Fruit fly (Drosophila melanogaster) whole organism, prepupa: Measurements from ENCODE around the gene Coq7.

Source experiments
- CG10669 ChIP-seq: fragments of 200-800 bp; sonication (Bioruptor generic); optimal IDR thresholded peaks from 3 replicates; lab custom pipeline; 2018; ENCODE audit warnings: missing biosample characterization, mild to moderate bottlenecking, missing genetic modification characterization, moderate library complexity
- CG11294 ChIP-seq: fragments of 200-800 bp; sonication (Bioruptor generic); IDR thresholded peaks from 2 replicates; pipeline ENCODE4 v1.3.6; 2022; ENCODE audit warnings: missing biosample characterization, missing genetic modification characterization
- CG11902 ChIP-seq: fragments of 200-800 bp; sonication (Bioruptor generic); optimal IDR thresholded peaks from 3 replicates; lab custom pipeline; 2016; ENCODE audit warnings: missing biosample characterization, missing genetic modification characterization
- CG15336 ChIP-seq: fragments of 200-800 bp; sonication (Bioruptor generic); IDR thresholded peaks from 2 replicates; pipeline ENCODE4 v1.3.6; 2022; ENCODE audit warnings: missing biosample characterization, missing genetic modification characterization
- CG1621 ChIP-seq: fragments of 200-800 bp; sonication (Bioruptor generic); optimal IDR thresholded peaks from 3 replicates; lab custom pipeline; 2018; ENCODE audit warnings: missing biosample characterization, mild to moderate bottlenecking, missing genetic modification characterization
- CG16779 ChIP-seq: fragments of 200-800 bp; sonication (Bioruptor generic); optimal IDR thresholded peaks from 3 replicates; lab custom pipeline; 2017; ENCODE audit warnings: missing biosample characterization, mild to moderate bottlenecking, missing genetic modification characterization
- CG3032 ChIP-seq: fragments of 200-800 bp; optimal IDR thresholded peaks from 2 replicates; lab custom pipeline; 2019; ENCODE audit warnings: missing biosample characterization, mild to moderate bottlenecking, missing genetic modification characterization, moderate library complexity
- CG32006 ChIP-seq: fragments of 200-800 bp; sonication (Bioruptor generic); optimal IDR thresholded peaks from 3 replicates; lab custom pipeline; 2017; ENCODE audit warnings: missing biosample characterization, mild to moderate bottlenecking, missing genetic modification characterization
- CG34406 ChIP-seq: fragments of 200-800 bp; sonication (Bioruptor generic); optimal IDR thresholded peaks from 3 replicates; lab custom pipeline; 2016; ENCODE audit warnings: missing biosample characterization, missing genetic modification characterization
- CG3919 ChIP-seq: fragments of 200-800 bp; sonication (Bioruptor generic); optimal IDR thresholded peaks from 3 replicates; lab custom pipeline; 2016; ENCODE audit warnings: missing biosample characterization, missing genetic modification characterization
- CG4318 ChIP-seq: fragments of 200-800 bp; sonication (Bioruptor generic); optimal IDR thresholded peaks from 3 replicates; lab custom pipeline; 2017; ENCODE audit warnings: missing biosample characterization, mild to moderate bottlenecking, missing genetic modification characterization
- CG6163 ChIP-seq: fragments of 200-800 bp; sonication (Bioruptor generic); IDR thresholded peaks from 3 replicates; pipeline ENCODE4 v1.3.6; 2022; ENCODE audit warnings: missing biosample characterization, missing genetic modification characterization
- CG6276 ChIP-seq: fragments of 200-800 bp; sonication (Bioruptor generic); optimal IDR thresholded peaks from 2 replicates; lab custom pipeline; 2017; ENCODE audit warnings: missing biosample characterization, mild to moderate bottlenecking, missing genetic modification characterization
- CG6792 ChIP-seq: fragments of 200-800 bp; sonication (Bioruptor generic); optimal IDR thresholded peaks from 3 replicates; lab custom pipeline; 2016; ENCODE audit warnings: missing biosample characterization, missing genetic modification characterization
- CG6808 ChIP-seq: fragments of 200-800 bp; sonication (Bioruptor generic); optimal IDR thresholded peaks from 3 replicates; lab custom pipeline; 2017; ENCODE audit warnings: missing biosample characterization, missing genetic modification characterization, mild to moderate bottlenecking, moderate library complexity, missing genetic modification reagents
- CG6854 ChIP-seq: fragments of 200-800 bp; sonication (Bioruptor generic); optimal IDR thresholded peaks from 2 replicates; lab custom pipeline; 2017; ENCODE audit warnings: missing biosample characterization, mild to moderate bottlenecking, missing genetic modification characterization
- CG7368 ChIP-seq: fragments of 200-800 bp; sonication (Bioruptor generic); optimal IDR thresholded peaks from 3 replicates; lab custom pipeline; 2016; ENCODE audit warnings: missing biosample characterization, missing genetic modification characterization
- CG8119 ChIP-seq: fragments of 200-800 bp; sonication (Bioruptor generic); IDR thresholded peaks from 3 replicates; pipeline ENCODE4 v1.3.6; 2022; ENCODE audit warnings: missing biosample characterization, missing genetic modification characterization
- CG8632 ChIP-seq: fragments of 200-800 bp; sonication (Bioruptor generic); optimal IDR thresholded peaks from 3 replicates; lab custom pipeline; 2016; ENCODE audit warnings: missing biosample characterization, missing genetic modification characterization
- CG9139 ChIP-seq: fragments of 200-800 bp; sonication (Bioruptor generic); optimal IDR thresholded peaks from 3 replicates; lab custom pipeline; 2017; ENCODE audit warnings: missing biosample characterization, mild to moderate bottlenecking, missing genetic modification characterization
- Eip75B ChIP-seq: fragments of 200-800 bp; sonication (Bioruptor generic); optimal IDR thresholded peaks from 3 replicates; lab custom pipeline; 2016; ENCODE audit warnings: missing biosample characterization, missing genetic modification characterization
- Eip78C ChIP-seq: fragments of 200-800 bp; sonication (Bioruptor generic); peaks from one replicate; lab custom pipeline; 2016; ENCODE audit warnings: missing biosample characterization, missing genetic modification characterization
- Eip93F ChIP-seq: fragments of 200-800 bp; sonication (Bioruptor generic); optimal IDR thresholded peaks from 2 replicates; lab custom pipeline; 2016; ENCODE audit warnings: missing biosample characterization, mild to moderate bottlenecking, missing genetic modification characterization
- Ets96B ChIP-seq: fragments of 200-800 bp; optimal IDR thresholded peaks from 2 replicates; lab custom pipeline; 2019; ENCODE audit warnings: missing biosample characterization, mild to moderate bottlenecking, missing genetic modification characterization, moderate library complexity
- Gug ChIP-seq: fragments of 200-800 bp; sonication (Bioruptor generic); IDR thresholded peaks from 2 replicates; pipeline ENCODE4 v1.3.6; 2022; ENCODE audit warnings: missing biosample characterization, missing genetic modification characterization
- Hr4 ChIP-seq: fragments of 200-800 bp; sonication (Bioruptor generic); optimal IDR thresholded peaks from 3 replicates; lab custom pipeline; 2016; ENCODE audit warnings: missing biosample characterization, missing genetic modification characterization
- Lpt ChIP-seq: fragments of 200-800 bp; sonication (Bioruptor generic); optimal IDR thresholded peaks from 3 replicates; lab custom pipeline; 2016; ENCODE audit warnings: missing biosample characterization, missing genetic modification characterization
- OdsH ChIP-seq: fragments of 200-800 bp; sonication (Bioruptor generic); optimal IDR thresholded peaks from 3 replicates; lab custom pipeline; 2016; ENCODE audit warnings: missing biosample characterization, missing genetic modification characterization
- Smox ChIP-seq: fragments of 200-800 bp; sonication (Bioruptor generic); optimal IDR thresholded peaks from 3 replicates; lab custom pipeline; 2016; ENCODE audit warnings: missing biosample characterization, missing genetic modification characterization
- Sox102F ChIP-seq: fragments of 200-800 bp; sonication (Bioruptor generic); optimal IDR thresholded peaks from 2 replicates; lab custom pipeline; 2016; ENCODE audit warnings: missing biosample characterization, mild to moderate bottlenecking, missing genetic modification characterization
- achi ChIP-seq: fragments of 200-800 bp; sonication (Bioruptor generic); optimal IDR thresholded peaks from 3 replicates; lab custom pipeline; 2016; ENCODE audit warnings: missing biosample characterization, missing genetic modification characterization
- cyc ChIP-seq: fragments of 200-800 bp; sonication (Bioruptor generic); optimal IDR thresholded peaks from 3 replicates; lab custom pipeline; 2016; ENCODE audit warnings: missing biosample characterization, missing genetic modification characterization
- dsx ChIP-seq: fragments of 200-800 bp; optimal IDR thresholded peaks from 3 replicates; lab custom pipeline; 2019; ENCODE audit warnings: missing biosample characterization, mild to moderate bottlenecking, missing genetic modification characterization, moderate library complexity; ENCODE audit not compliant: poor library complexity, severe bottlenecking
- eg ChIP-seq: fragments of 200-800 bp; sonication (Bioruptor generic); IDR thresholded peaks from 3 replicates; pipeline ENCODE4 v1.3.6; 2022; ENCODE audit warnings: missing biosample characterization, missing genetic modification characterization
- esn ChIP-seq: fragments of 200-800 bp; sonication (Bioruptor generic); optimal IDR thresholded peaks from 2 replicates; lab custom pipeline; 2016; ENCODE audit warnings: missing biosample characterization, mild to moderate bottlenecking, missing genetic modification characterization, moderate library complexity
- fd59A ChIP-seq: fragments of 200-800 bp; sonication (Bioruptor generic); optimal IDR thresholded peaks from 2 replicates; lab custom pipeline; 2017; ENCODE audit warnings: missing biosample characterization, mild to moderate bottlenecking, missing genetic modification characterization, missing genetic modification reagents
- fd85E ChIP-seq: fragments of 200-800 bp; sonication (Bioruptor generic); optimal IDR thresholded peaks from 3 replicates; lab custom pipeline; 2016; ENCODE audit warnings: missing biosample characterization, missing genetic modification characterization
- lz ChIP-seq: fragments of 200-800 bp; sonication (Bioruptor generic); optimal IDR thresholded peaks from 3 replicates; lab custom pipeline; 2016; ENCODE audit warnings: missing biosample characterization, missing genetic modification characterization
- net ChIP-seq: fragments of 200-800 bp; sonication (Bioruptor generic); optimal IDR thresholded peaks from 3 replicates; lab custom pipeline; 2016; ENCODE audit warnings: missing biosample characterization, missing genetic modification characterization
- salr ChIP-seq, 2 experiments: fragments of 200-800 bp; sonication (Bioruptor generic); optimal IDR thresholded peaks; 3 replicates each; lab custom pipeline; 2016 to 2018; ENCODE audit warnings: missing biosample characterization in 2 of 2, missing genetic modification characterization in 2 of 2, mild to moderate bottlenecking in 1 of 2
- spab ChIP-seq: fragments of 200-800 bp; sonication (Bioruptor generic); optimal IDR thresholded peaks from 2 replicates; lab custom pipeline; 2017; ENCODE audit warnings: missing biosample characterization, mild to moderate bottlenecking, missing genetic modification characterization, missing genetic modification reagents
- ss ChIP-seq, 2 experiments: fragments of 200-800 bp; sonication (Bioruptor generic); optimal IDR thresholded peaks; 2 replicates in 1 of 2; 3 replicates in 1 of 2; lab custom pipeline; 2017 to 2018; ENCODE audit warnings: mild to moderate bottlenecking in 2 of 2, missing biosample characterization in 2 of 2, missing genetic modification characterization in 2 of 2, moderate library complexity in 1 of 2
- svp ChIP-seq: fragments of 200-800 bp; sonication (Bioruptor generic); peaks from one replicate; lab custom pipeline; 2016; ENCODE audit warnings: missing biosample characterization, missing genetic modification characterization
- topi ChIP-seq: fragments of 200-800 bp; sonication (Bioruptor generic); optimal IDR thresholded peaks from 3 replicates; lab custom pipeline; 2016; ENCODE audit warnings: missing biosample characterization, missing genetic modification characterization
- vri ChIP-seq: fragments of 200-800 bp; sonication (Bioruptor generic); optimal IDR thresholded peaks from 3 replicates; lab custom pipeline; 2016; ENCODE audit warnings: missing biosample characterization, mild to moderate bottlenecking, missing genetic modification characterization

The Coq7 gene

DNA sequence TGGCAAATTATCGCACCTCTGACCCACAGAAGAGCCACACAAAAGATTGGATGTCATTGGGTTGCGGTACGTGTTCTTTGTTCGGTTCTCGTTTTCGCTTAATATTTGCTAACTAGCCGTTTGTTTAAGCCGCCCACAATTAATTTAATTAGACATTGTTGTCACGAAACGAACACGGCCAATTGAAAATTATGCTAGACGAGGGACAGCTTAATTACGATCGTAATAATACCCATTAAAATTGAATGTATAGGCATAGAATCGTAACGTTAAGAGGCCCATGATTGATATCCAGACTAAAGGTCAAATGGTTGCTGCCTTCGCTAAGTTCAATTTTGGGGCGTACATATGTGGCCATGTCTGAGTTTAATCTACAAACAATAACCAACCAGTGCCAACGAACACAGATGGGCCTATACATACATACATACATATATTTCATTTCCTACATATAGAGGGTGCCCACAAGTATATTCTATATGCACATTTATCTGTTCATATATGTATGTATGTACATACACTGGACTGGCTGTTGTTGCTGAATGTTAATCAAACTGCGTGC, 42.3 kb upstream of the Coq7 start:
- no peak for TF ChIP-seq Eip75B (GFP tag; lab: Kevin White, UChicago)
- no peak for TF ChIP-seq eg (GFP tag; lab: Robert Waterston, UW)
- peak; percentile 94 for TF ChIP-seq svp (GFP tag; lab: Kevin White, UChicago)
- TF ChIP-seq Eip78C (GFP tag; lab: Kevin White, UChicago), result peak; percentile 64

- TF ChIP-seq Gug (GFP tag; lab: Robert Waterston, UW) (peak; percentile 44; the same call in 1 of the 2 replicates), CG8632 (GFP tag; lab: Kevin White, UChicago) (no peak), CG8119 (GFP tag; lab: Robert Waterston, UW) (peak; percentile 60; the same call in 2 of the 3 replicates), CG6792 (GFP tag; lab: Kevin White, UChicago) (no peak), Eip78C (GFP tag; lab: Kevin White, UChicago) (peak; percentile 65), salr (GFP tag; optimal IDR thresholded peaks at IDR 0.05; lab: Kevin White, UChicago) (peak in 1 of 2 experiments; percentile 35), OdsH (GFP tag; lab: Kevin White, UChicago) (no peak), Ets96B (tag; lab: Kevin White, UChicago) (peak; percentile 44), CG6854 (GFP tag; lab: Kevin White, UChicago) (peak; percentile 44), Smox (GFP tag; lab: Kevin White, UChicago) (no peak), Sox102F (GFP tag; lab: Kevin White, UChicago) (no peak), Lpt (GFP tag; lab: Kevin White, UChicago) (peak; percentile 43), svp (GFP tag; lab: Kevin White, UChicago) (peak; percentile 89), CG15336 (peak; percentile 62), lz (GFP tag; lab: Kevin White, UChicago) (no peak), CG34406 (no peak), fd59A (GFP tag; lab: Kevin White, UChicago) (no peak), Hr4 (GFP tag; lab: Kevin White, UChicago) (no peak), CG9139 (GFP tag; lab: Kevin White, UChicago) (peak; percentile 60), ss (GFP tag; optimal IDR thresholded peaks at IDR 0.05; lab: Kevin White, UChicago) (peak; percentile 50 to 54), CG6276 (GFP tag; lab: Kevin White, UChicago) (peak; percentile 86), CG7368 (peak; percentile 33), eg (GFP tag; lab: Robert Waterston, UW) (peak; percentile 87), vri (peak; percentile 29), CG4318 (GFP tag; lab: Kevin White, UChicago) (no peak), fd85E (no peak), CG11294 (GFP tag; lab: Robert Waterston, UW) (no peak), CG1621 (tag; lab: Kevin White, UChicago) (peak; percentile 46), cyc (no peak), CG3919 (peak; percentile 29), dsx (GFP tag; lab: Kevin White, UChicago) (peak; percentile 90), Eip93F (no peak), CG11902 (GFP tag; lab: Kevin White, UChicago) (no peak), spab (GFP tag; lab: Kevin White, UChicago) (peak; percentile 57), CG6808 (GFP tag; lab: Kevin White, UChicago) (peak; percentile 75), topi (no peak), CG32006 (GFP tag; lab: Kevin White, UChicago) (peak; percentile 34), achi (GFP tag; lab: Kevin White, UChicago) (peak; percentile 17), esn (GFP tag; lab: Kevin White, UChicago) (no peak), CG16779 (peak; percentile 5), CG6163 (GFP tag; lab: Robert Waterston, UW) (peak; percentile 86), CG3032 (no peak), Eip75B (GFP tag; lab: Kevin White, UChicago) (no peak), net (GFP tag; lab: Kevin White, UChicago) (peak; percentile 62), CG10669 (GFP tag; lab: Kevin White, UChicago) (peak; percentile 50)
Measured at dm6 chrX:6730600-6731259, 40.3 kb upstream of the Coq7 start.
